Worm (Caenorhabditis elegans) whole organism, L1 larva: Measurements from ENCODE around the gene srp-2.

Experiments used
- aha-1 ChIP-seq: fragments of 150-350 bp; optimal IDR thresholded peaks from 2 replicates; lab custom pipeline; 2014; ENCODE audit warnings: missing biosample characterization, missing genetic modification characterization
- ama-1 ChIP-seq: fragments of 150-350 bp; optimal IDR thresholded peaks from 2 replicates; lab custom pipeline; 2014
- dsc-1 ChIP-seq: sonication (generic microtip); optimal IDR thresholded peaks from 2 replicates; lab custom pipeline; 2016; ENCODE audit warnings: mild to moderate bottlenecking, missing genetic modification characterization, missing compliant biosample characterization
- egl-27 ChIP-seq, 2 experiments: fragments of 150-350 bp in 1 of 2; sonication (generic microtip); optimal IDR thresholded peaks; 3 replicates each; lab custom pipeline; 2017 to 2018; ENCODE audit warnings: missing biosample characterization in 2 of 2, missing genetic modification characterization in 2 of 2, missing genetic modification reagents in 2 of 2
- fkh-10 ChIP-seq: sonication (generic microtip); optimal IDR thresholded peaks from 2 replicates; lab custom pipeline; 2017; ENCODE audit warnings: missing biosample characterization, missing genetic modification reagents, missing genetic modification characterization
- isw-1 ChIP-seq: fragments of 200-800 bp; sonication (Bioruptor generic); IDR thresholded peaks from 2 replicates; pipeline ENCODE4 v1.3.6; 2022; ENCODE audit warnings: missing genetic modification characterization, missing compliant biosample characterization
- lin-39 ChIP-seq: fragments of 150-350 bp; optimal IDR thresholded peaks from 2 replicates; lab custom pipeline; 2014; ENCODE audit warnings: missing biosample characterization, missing genetic modification reagents, missing genetic modification characterization
- nhr-237 ChIP-seq: fragments of 150-350 bp; optimal IDR thresholded peaks from 2 replicates; lab custom pipeline; 2014; ENCODE audit warnings: missing biosample characterization, missing genetic modification characterization
- nhr-28 ChIP-seq: fragments of 150-350 bp; optimal IDR thresholded peaks from 2 replicates; lab custom pipeline; 2014; ENCODE audit warnings: missing biosample characterization, missing genetic modification characterization
- pqm-1 ChIP-seq: sonication (generic microtip); optimal IDR thresholded peaks from 3 replicates; lab custom pipeline; 2017; ENCODE audit warnings: missing biosample characterization, missing genetic modification characterization
- snpc-4 ChIP-seq: fragments of 150-350 bp; optimal IDR thresholded peaks from 2 replicates; lab custom pipeline; 2014; ENCODE audit warnings: missing biosample characterization, missing genetic modification characterization

ce11 chrV:724470-724890 lies 38.0 kb upstream of the srp-2 start:
- no peak for TF ChIP-seq fkh-10
- no peak for TF ChIP-seq aha-1 (tag; lab: Kevin White, UChicago)
- TF ChIP-seq pqm-1 (tag; lab: Kevin White, UChicago) = no peak
- no peak for TF ChIP-seq snpc-4 (tag; lab: Kevin White, UChicago)
- TF ChIP-seq egl-27 (tag; optimal IDR thresholded peaks at IDR 0.05; lab: Kevin White, UChicago) = no peak
- no peak for TF ChIP-seq lin-39 (tag; lab: Kevin White, UChicago)
- no peak for TF ChIP-seq nhr-28 (tag; lab: Kevin White, UChicago)
- peak; percentile 60 for TF ChIP-seq ama-1
- no peak for TF ChIP-seq dsc-1
- no peak for TF ChIP-seq isw-1 (GFP tag; lab: Robert Waterston, UW)
- TF ChIP-seq nhr-237 (tag; lab: Kevin White, UChicago) = no peak
